Worm (Caenorhabditis elegans) whole organism, young adult: Measurements from ENCODE around the gene Y66A7A.4.

ENCODE experiments used
- B0019.2 ChIP-seq: fragments of 200-800 bp; sonication (Bioruptor generic); conservative IDR thresholded peaks from 2 replicates; pipeline ENCODE4 v1.3.6; 2022; ENCODE audit warnings: missing genetic modification reagents, missing genetic modification characterization, missing compliant biosample characterization
- B0336.3 ChIP-seq: fragments of 200-800 bp; sonication (Bioruptor generic); IDR thresholded peaks from 2 replicates; pipeline ENCODE4 v1.3.6; 2022; ENCODE audit warnings: missing genetic modification characterization, missing compliant biosample characterization
- C06A6.2 ChIP-seq: fragments of 200-800 bp; sonication (Bioruptor generic); conservative IDR thresholded peaks from 2 replicates; pipeline ENCODE4 v1.3.6; 2022; ENCODE audit warnings: missing genetic modification characterization, missing compliant biosample characterization
- F23B12.7 ChIP-seq: sonication (generic microtip); optimal IDR thresholded peaks from 2 replicates; lab custom pipeline; 2017; ENCODE audit warnings: missing genetic modification characterization, mild to moderate bottlenecking, missing compliant biosample characterization, antibody characterized with exemption, moderate library complexity; ENCODE audit not compliant: insufficient read depth
- F33H1.4 ChIP-seq: fragments of 200-800 bp; sonication (Bioruptor generic); IDR thresholded peaks from 2 replicates; pipeline ENCODE4 v1.3.6; 2022; ENCODE audit warnings: missing genetic modification reagents, missing genetic modification characterization, missing compliant biosample characterization
- F49E8.2 ChIP-seq: sonication (generic microtip); optimal IDR thresholded peaks from 3 replicates; lab custom pipeline; 2017; ENCODE audit warnings: missing genetic modification characterization, mild to moderate bottlenecking, missing compliant biosample characterization, antibody characterized with exemption, moderate library complexity; ENCODE audit not compliant: insufficient read depth
- F57A8.1 ChIP-seq: fragments of 200-800 bp; sonication (Bioruptor generic); optimal IDR thresholded peaks from 2 replicates; lab custom pipeline; 2018; ENCODE audit warnings: mild to moderate bottlenecking, missing genetic modification characterization, moderate library complexity, missing compliant biosample characterization
- K11D2.4 ChIP-seq: fragments of 200-800 bp; sonication (Bioruptor generic); IDR thresholded peaks from 2 replicates; pipeline ENCODE4 v1.3.6; 2022; ENCODE audit warnings: missing genetic modification reagents, missing genetic modification characterization, missing compliant biosample characterization
- Y95B8A.8 ChIP-seq: fragments of 200-800 bp; sonication (Bioruptor generic); IDR thresholded peaks from 2 replicates; pipeline ENCODE4 v1.3.6; 2022; ENCODE audit warnings: missing genetic modification reagents, missing genetic modification characterization, missing compliant biosample characterization
- akir-1 ChIP-seq: fragments of 200-800 bp; sonication (Bioruptor generic); optimal IDR thresholded peaks from 2 replicates; lab custom pipeline; 2018; ENCODE audit warnings: mild to moderate bottlenecking, missing genetic modification characterization, moderate library complexity, missing compliant biosample characterization
- aptf-3 ChIP-seq: fragments of 200-800 bp; sonication (Bioruptor generic); IDR thresholded peaks from 2 replicates; pipeline ENCODE4 v1.3.6; 2022; ENCODE audit warnings: missing genetic modification characterization, missing compliant biosample characterization
- attf-6 ChIP-seq: fragments of 200-800 bp; sonication (Bioruptor generic); IDR thresholded peaks from 2 replicates; pipeline ENCODE4 v1.3.6; 2022; ENCODE audit warnings: missing genetic modification reagents, missing genetic modification characterization, missing compliant biosample characterization
- ccch-3 ChIP-seq: fragments of 200-800 bp; sonication (Bioruptor generic); optimal IDR thresholded peaks from 2 replicates; lab custom pipeline; 2018; ENCODE audit warnings: mild to moderate bottlenecking, missing genetic modification characterization, missing compliant biosample characterization
- cebp-1 ChIP-seq, 2 experiments: fragments of 200-800 bp in 1 of 2; sonication (Bioruptor generic) in 1 of 2; sonication (generic microtip) in 1 of 2; IDR thresholded peaks in 1 of 2; optimal IDR thresholded peaks in 1 of 2; 2 replicates each; pipeline versions ENCODE4 v1.3.6 to Lab custom; 2017 to 2022; ENCODE audit warnings: missing compliant biosample characterization in 2 of 2, missing genetic modification characterization in 2 of 2, mild to moderate bottlenecking in 1 of 2, missing genetic modification reagents in 1 of 2, moderate library complexity in 1 of 2
- cebp-2 ChIP-seq: fragments of 200-800 bp; sonication (Bioruptor generic); IDR thresholded peaks from 2 replicates; pipeline ENCODE4 v1.3.6; 2022; ENCODE audit warnings: missing genetic modification characterization, missing compliant biosample characterization
- ceh-27 ChIP-seq: fragments of 200-800 bp; sonication (Bioruptor generic); optimal IDR thresholded peaks from 2 replicates; lab custom pipeline; 2018; ENCODE audit warnings: mild to moderate bottlenecking, missing genetic modification characterization, moderate library complexity, missing compliant biosample characterization
- ceh-91 ChIP-seq: fragments of 200-800 bp; sonication (Bioruptor generic); IDR thresholded peaks from 2 replicates; pipeline ENCODE4 v1.3.6; 2022; ENCODE audit warnings: missing genetic modification reagents, missing genetic modification characterization, missing compliant biosample characterization
- die-1 ChIP-seq: sonication (generic microtip); optimal IDR thresholded peaks from 2 replicates; lab custom pipeline; 2016; ENCODE audit warnings: missing genotype, mild to moderate bottlenecking, missing genetic modification characterization, missing compliant biosample characterization
- dox-1 ChIP-seq: fragments of 200-800 bp; sonication (Bioruptor generic); IDR thresholded peaks from 2 replicates; pipeline ENCODE4 v1.3.6; 2022; ENCODE audit warnings: missing genetic modification reagents, missing genetic modification characterization, missing compliant biosample characterization
- dpff-1 ChIP-seq: sonication (generic microtip); optimal IDR thresholded peaks from 2 replicates; lab custom pipeline; 2017; ENCODE audit warnings: mild to moderate bottlenecking, missing genetic modification characterization, missing compliant biosample characterization
- dpl-1 ChIP-seq: fragments of 150-350 bp; optimal IDR thresholded peaks from 2 replicates; lab custom pipeline; 2014; ENCODE audit warnings: missing biosample characterization, missing genetic modification reagents, missing genetic modification characterization
- efl-1 ChIP-seq: fragments of 150-350 bp; optimal IDR thresholded peaks from 2 replicates; lab custom pipeline; 2014; ENCODE audit warnings: missing biosample characterization, missing genetic modification reagents, missing genetic modification characterization
- egl-44 ChIP-seq: fragments of 200-800 bp; sonication (Bioruptor generic); IDR thresholded peaks from 2 replicates; pipeline ENCODE4 v1.3.6; 2022; ENCODE audit warnings: missing genetic modification reagents, missing genetic modification characterization, missing compliant biosample characterization
- fkh-3 ChIP-seq: sonication (generic microtip); optimal IDR thresholded peaks from 2 replicates; lab custom pipeline; 2016; ENCODE audit warnings: mild to moderate bottlenecking, missing genetic modification characterization, missing compliant biosample characterization
- gei-17 ChIP-seq: fragments of 200-800 bp; sonication (Bioruptor generic); optimal IDR thresholded peaks from 2 replicates; lab custom pipeline; 2018; ENCODE audit warnings: mild to moderate bottlenecking, missing genetic modification characterization, missing compliant biosample characterization
- hlh-26 ChIP-seq: fragments of 200-800 bp; sonication (Bioruptor generic); conservative IDR thresholded peaks from 2 replicates; pipeline ENCODE4 v1.3.6; 2022; ENCODE audit warnings: missing genetic modification reagents, missing genetic modification characterization, missing compliant biosample characterization
- lsl-1 ChIP-seq: fragments of 200-800 bp; sonication (Bioruptor generic); optimal IDR thresholded peaks from 2 replicates; lab custom pipeline; 2018; ENCODE audit warnings: mild to moderate bottlenecking, missing genetic modification characterization, moderate library complexity, missing compliant biosample characterization
- lsy-27 ChIP-seq: sonication (generic microtip); optimal IDR thresholded peaks from 2 replicates; lab custom pipeline; 2017; ENCODE audit warnings: missing genetic modification characterization, mild to moderate bottlenecking, missing compliant biosample characterization, antibody characterized with exemption, missing genotype, borderline replicate concordance; ENCODE audit not compliant: insufficient read depth
- mel-28 ChIP-seq: sonication (generic microtip); optimal IDR thresholded peaks from 2 replicates; lab custom pipeline; 2016; ENCODE audit warnings: borderline replicate concordance, mild to moderate bottlenecking, missing genetic modification characterization, missing compliant biosample characterization
- mes-4 ChIP-seq: sonication (generic microtip); optimal IDR thresholded peaks from 2 replicates; lab custom pipeline; 2016; ENCODE audit warnings: missing genotype, missing genetic modification characterization, missing compliant biosample characterization
- nfya-2 ChIP-seq: fragments of 200-800 bp; sonication (Bioruptor generic); IDR thresholded peaks from 2 replicates; pipeline ENCODE4 v1.3.6; 2022; ENCODE audit warnings: missing genetic modification reagents, missing genetic modification characterization, missing compliant biosample characterization
- nhr-80 ChIP-seq: sonication (generic microtip); optimal IDR thresholded peaks from 2 replicates; lab custom pipeline; 2016; ENCODE audit warnings: missing genetic modification characterization, missing compliant biosample characterization
- nhr-90 ChIP-seq: sonication (generic microtip); optimal IDR thresholded peaks from 2 replicates; lab custom pipeline; 2016; ENCODE audit warnings: missing genotype, mild to moderate bottlenecking, missing genetic modification characterization, missing compliant biosample characterization
- pha-4 ChIP-seq: fragments of 150-350 bp; sonication (generic microtip); optimal IDR thresholded peaks from 2 replicates; lab custom pipeline; 2014; ENCODE audit warnings: missing biosample characterization, missing genetic modification reagents, missing genetic modification characterization
- repo-1 ChIP-seq: sonication (generic microtip); optimal IDR thresholded peaks from 2 replicates; lab custom pipeline; 2017; ENCODE audit warnings: mild to moderate bottlenecking, missing genetic modification characterization, missing compliant biosample characterization
- sdz-38 ChIP-seq: sonication (generic microtip); optimal IDR thresholded peaks from 2 replicates; lab custom pipeline; 2016; ENCODE audit warnings: missing genotype, missing genetic modification characterization, missing compliant biosample characterization
- sea-2 ChIP-seq: fragments of 200-800 bp; sonication (Bioruptor generic); IDR thresholded peaks from 2 replicates; pipeline ENCODE4 v1.3.6; 2022; ENCODE audit warnings: missing genetic modification characterization, missing compliant biosample characterization
- snpc-3.4 ChIP-seq: sonication (generic microtip); optimal IDR thresholded peaks from 2 replicates; lab custom pipeline; 2017; ENCODE audit warnings: missing genetic modification characterization, mild to moderate bottlenecking, missing compliant biosample characterization, antibody characterized with exemption, moderate library complexity, missing genotype, missing genetic modification reagents
- sptf-2 ChIP-seq: fragments of 200-800 bp; sonication (Bioruptor generic); optimal IDR thresholded peaks from 2 replicates; lab custom pipeline; 2018; ENCODE audit warnings: mild to moderate bottlenecking, missing genetic modification characterization, missing compliant biosample characterization
- unc-130 ChIP-seq: sonication (generic microtip); optimal IDR thresholded peaks from 2 replicates; lab custom pipeline; 2016; ENCODE audit warnings: missing genetic modification reagents, missing genetic modification characterization, missing compliant biosample characterization
- zfh-2 ChIP-seq: fragments of 200-800 bp; sonication (Bioruptor generic); conservative IDR thresholded peaks from 2 replicates; pipeline ENCODE4 v1.3.6; 2022; ENCODE audit warnings: missing genetic modification reagents, missing genetic modification characterization, missing compliant biosample characterization
- ztf-25 ChIP-seq: fragments of 200-800 bp; sonication (Bioruptor generic); IDR thresholded peaks from 2 replicates; pipeline ENCODE4 v1.3.6; 2022; ENCODE audit warnings: missing genetic modification reagents, missing genetic modification characterization, missing compliant biosample characterization

Gene Y66A7A.4

ce11 chrIII:11581372-11581771, 31.0 kb upstream of the Y66A7A.4 start, which contains the start of the genes Y66D12A.6 and ceh-92 (continued):
- TF ChIP-seq F57A8.1 (GFP tag; lab: Kevin White, UChicago) (no peak), ztf-25 (GFP tag; lab: Robert Waterston, UW) (no peak), cebp-1 (GFP tag; IDR thresholded peaks at IDR 0.05; lab: Robert Waterston, UW) (no peak), cebp-1 (tag; optimal IDR thresholded peaks at IDR 0.05; lab: Kevin White, UChicago) (no peak), dox-1 (GFP tag; lab: Robert Waterston, UW) (peak; percentile 37; the same call in 1 of the 2 replicates), F49E8.2 (tag; lab: Kevin White, UChicago) (peak; percentile 70), ccch-3 (GFP tag; lab: Kevin White, UChicago) (no peak), mel-28 (tag; lab: Kevin White, UChicago) (no peak), F33H1.4 (peak; percentile 47), dpff-1 (no peak), K11D2.4 (GFP tag; lab: Robert Waterston, UW) (no peak), unc-130 (GFP tag; lab: Kevin White, UChicago) (no peak), efl-1 (peak; percentile 50), C06A6.2 (GFP tag; lab: Robert Waterston, UW) (no peak), mes-4 (tag; lab: Kevin White, UChicago) (no peak), egl-44 (GFP tag; lab: Robert Waterston, UW) (no peak), ceh-91 (GFP tag; lab: Robert Waterston, UW) (peak; percentile 49; the same call in 1 of the 2 replicates), nhr-80 (tag; lab: Kevin White, UChicago) (no peak), pha-4 (tag; lab: Kevin White, UChicago) (no peak), sdz-38 (tag; lab: Kevin White, UChicago) (no peak), lsy-27 (tag; lab: Kevin White, UChicago) (no peak), sptf-2 (GFP tag; lab: Kevin White, UChicago) (no peak), ceh-27 (GFP tag; lab: Kevin White, UChicago) (no peak), dpl-1 (GFP tag; lab: Kevin White, UChicago) (peak; percentile 25), zfh-2 (no peak), hlh-26 (no peak), attf-6 (GFP tag; lab: Robert Waterston, UW) (no peak), B0019.2 (GFP tag; lab: Robert Waterston, UW) (peak; percentile 14; the same call in 1 of the 2 replicates), die-1 (no peak), nhr-90 (tag; lab: Kevin White, UChicago) (no peak), gei-17 (no peak), aptf-3 (GFP tag; lab: Robert Waterston, UW) (no peak), sea-2 (GFP tag; lab: Robert Waterston, UW) (no peak), fkh-3 (tag; lab: Kevin White, UChicago) (no peak), F23B12.7 (tag; lab: Kevin White, UChicago) (peak; percentile 5), cebp-2 (GFP tag; lab: Robert Waterston, UW) (no peak), snpc-3.4 (tag; lab: Kevin White, UChicago) (peak; percentile 1), repo-1 (tag; lab: Kevin White, UChicago) (no peak), akir-1 (no peak), lsl-1 (GFP tag; lab: Kevin White, UChicago) (peak; percentile 78), nfya-2 (GFP tag; lab: Robert Waterston, UW) (no peak), Y95B8A.8 (GFP tag; lab: Robert Waterston, UW) (no peak), B0336.3 (no peak)
- TF ChIP-seq, all 124 proteins: peak for 16
